Worm (Caenorhabditis elegans) whole organism, L2 larva: Measurements from ENCODE around the gene daf-19.

Source experiments
- elt-1 ChIP-seq: fragments of 150-350 bp; optimal IDR thresholded peaks from 2 replicates; lab custom pipeline; 2014; ENCODE audit warnings: missing biosample characterization, missing genetic modification characterization
- nhr-10 ChIP-seq: sonication (generic microtip); optimal IDR thresholded peaks from 2 replicates; lab custom pipeline; 2017; ENCODE audit warnings: missing biosample characterization, missing genetic modification characterization
- unc-62 ChIP-seq: fragments of 150-350 bp; optimal IDR thresholded peaks from 2 replicates; lab custom pipeline; 2014; ENCODE audit warnings: missing biosample characterization, missing genetic modification reagents, missing genetic modification characterization

DNA sequence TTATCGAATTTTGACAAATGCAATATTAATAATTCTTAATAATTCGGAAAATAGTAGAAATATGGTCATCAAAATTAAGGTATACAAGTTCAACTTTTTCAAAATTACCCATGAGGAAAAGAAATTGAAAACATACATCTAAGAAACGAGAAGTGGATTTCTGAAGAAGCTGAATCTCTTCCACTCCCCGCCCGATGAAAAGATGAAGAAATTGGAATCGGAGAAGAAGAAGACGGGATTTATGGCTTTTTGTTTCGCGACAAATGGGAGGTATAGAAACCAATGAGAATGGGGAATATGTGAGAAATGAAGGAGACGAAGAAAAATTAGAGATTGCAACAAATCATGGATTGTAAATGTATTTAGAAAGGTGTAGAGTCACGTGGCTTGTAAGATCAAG lies 33.9 kb upstream of the daf-19 start:
- TF ChIP-seq elt-1 (no peak), nhr-10 (tag; lab: Kevin White, UChicago) (no peak), unc-62 (GFP tag; lab: Kevin White, UChicago) (no peak)
